Comparison of ENCODE assay signal across 2 worm cellular contexts in genomic region chrIV:2057462-2057861, ce11.
TF ChIP-seq lines count a peak whose summit lies in the region.

No protein-coding gene starts in this region.

TF ChIP-seq in whole organism, L4 larva, 104 proteins besides CTCF, POLR2A, EP300 and RAD21:
- TF ChIP-seq ceh-20 (GFP tag; IDR thresholded peaks at IDR 0.05; lab: Robert Waterston, UW) = no peak
- TF ChIP-seq nhr-111 (GFP tag; optimal IDR thresholded peaks at IDR 0.05; lab: Kevin White, UChicago) = peak; percentile 14
- TF ChIP-seq set-16 (GFP tag; IDR thresholded peaks at IDR 0.05; lab: Robert Waterston, UW) = peak; percentile 50

TF ChIP-seq in whole organism, young adult, 124 proteins besides CTCF, POLR2A, EP300 and RAD21:
- TF ChIP-seq zfh-2 (GFP tag; conservative IDR thresholded peaks at IDR 0.05; lab: Robert Waterston, UW) (peak; percentile 66; the same call in 1 of the 2 replicates), ceh-100 (GFP tag; IDR thresholded peaks at IDR 0.05; lab: Robert Waterston, UW) (no peak), mcd-1 (GFP tag; IDR thresholded peaks at IDR 0.05; lab: Robert Waterston, UW) (0 out of 2 replicates have a peak, but pooled peaks have one; percentile 5)
